Fruit fly (Drosophila melanogaster): Measurements from ENCODE around the gene CG4995.
A peak's percentile ranks its signal among the peaks of the same experiment; 100 is the strongest.

The CG4995 gene

DNA sequence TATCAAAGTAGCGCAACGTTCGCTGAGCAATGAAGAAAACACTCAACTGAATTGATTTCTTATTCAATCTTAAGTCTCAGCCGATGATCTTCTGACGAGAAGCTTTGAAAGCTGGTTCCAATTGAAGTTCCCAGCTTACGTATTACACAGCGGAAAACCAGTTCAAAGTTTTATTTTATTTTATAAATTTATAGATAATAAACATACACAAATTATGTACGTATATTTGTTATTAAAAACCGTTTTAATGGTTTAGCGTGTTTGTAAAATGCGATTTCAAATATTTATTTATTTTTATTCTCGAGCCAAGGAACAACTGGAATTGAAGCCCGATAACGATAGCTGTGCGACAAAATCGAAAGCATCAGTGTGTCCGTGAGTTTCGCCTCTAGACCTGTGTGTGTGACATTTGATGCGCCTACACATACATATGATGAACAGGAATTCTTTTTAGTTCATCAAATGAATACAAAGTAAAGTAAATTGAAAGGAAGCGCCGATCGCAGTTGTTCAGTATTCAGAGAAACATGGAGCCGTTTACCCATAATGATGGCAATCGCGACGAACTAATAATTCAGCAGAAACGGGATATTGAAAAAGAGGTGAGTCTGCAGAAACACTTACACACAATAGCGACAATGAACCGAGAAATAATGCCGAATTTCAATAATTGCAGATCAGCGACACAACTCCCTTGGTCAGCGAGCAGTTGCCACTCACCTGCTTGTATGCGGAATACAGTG, 15.6 kb upstream of the CG4995 start, which contains the start of the genes CG5390 and CG4968 (continued):
- peak; percentile 74 for TF ChIP-seq acj6 (GFP tag; optimal IDR thresholded peaks at IDR 0.05)
- TF ChIP-seq pdm3 (GFP tag; optimal IDR thresholded peaks at IDR 0.05), result no peak
- peak; percentile 63 for TF ChIP-seq Gug (GFP tag; IDR thresholded peaks at IDR 0.05)
- TF ChIP-seq Met (GFP tag; optimal IDR thresholded peaks at IDR 0.05), result peak; percentile 76
- peak; percentile 70 for TF ChIP-seq CG34406 (GFP tag; optimal IDR thresholded peaks at IDR 0.05)
- TF ChIP-seq CG9139 (GFP tag; optimal IDR thresholded peaks at IDR 0.05), result peak; percentile 26
- TF ChIP-seq salr (GFP tag; optimal IDR thresholded peaks at IDR 0.05), result peak; percentile 7 to 53
- TF ChIP-seq lz (GFP tag; optimal IDR thresholded peaks at IDR 0.05), result peak; percentile 61
- TF ChIP-seq CG3919 (GFP tag; optimal IDR thresholded peaks at IDR 0.05), result no peak
- peak; percentile 62 for TF ChIP-seq Sox14 (GFP tag; optimal IDR thresholded peaks at IDR 0.05)
- TF ChIP-seq CG1621 (tag; optimal IDR thresholded peaks at IDR 0.05), result no peak
- TF ChIP-seq Hr4 (GFP tag; optimal IDR thresholded peaks at IDR 0.05), result peak; percentile 74
- TF ChIP-seq CG6792 (GFP tag; optimal IDR thresholded peaks at IDR 0.05), result peak; percentile 74
- peak; percentile 87 for TF ChIP-seq CG15336 (GFP tag; IDR thresholded peaks at IDR 0.05)
- peak; percentile 59 for TF ChIP-seq dac (GFP tag; optimal IDR thresholded peaks at IDR 0.05)
- TF ChIP-seq CG6854 (GFP tag; optimal IDR thresholded peaks at IDR 0.05), result peak; percentile 46
- TF ChIP-seq CG11762 (GFP tag; optimal IDR thresholded peaks at IDR 0.05; ENCODE audit: insufficient read depth), result peak; percentile 36
- TF ChIP-seq Sox102F (GFP tag; optimal IDR thresholded peaks at IDR 0.05), result peak; percentile 75
- TF ChIP-seq spab (GFP tag; optimal IDR thresholded peaks at IDR 0.05), result no peak
- TF ChIP-seq CG6163 (GFP tag; IDR thresholded peaks at IDR 0.05), result peak; percentile 79; the same call in 2 of the 3 replicates
- TF ChIP-seq fkh (GFP tag; optimal IDR thresholded peaks at IDR 0.05), result no peak
- TF ChIP-seq CG8119 (GFP tag; IDR thresholded peaks at IDR 0.05), result peak; percentile 74; the same call in 2 of the 3 replicates
- TF ChIP-seq Hr39 (GFP tag; optimal IDR thresholded peaks at IDR 0.05), result no peak
- no peak for TF ChIP-seq CG6276 (GFP tag; optimal IDR thresholded peaks at IDR 0.05)
- no peak for TF ChIP-seq CG4318 (GFP tag; optimal IDR thresholded peaks at IDR 0.05)
- TF ChIP-seq Hr38 (GFP tag; optimal IDR thresholded peaks at IDR 0.05), result no peak
- no peak for TF ChIP-seq svp (GFP tag)
- TF ChIP-seq cyc (GFP tag; optimal IDR thresholded peaks at IDR 0.05), result peak; percentile 55
- no peak for TF ChIP-seq CG32006 (GFP tag; optimal IDR thresholded peaks at IDR 0.05)
- TF ChIP-seq Ets21C (GFP tag; optimal IDR thresholded peaks at IDR 0.05), result peak; percentile 22
- peak; percentile 77 for TF ChIP-seq Ets96B (tag; optimal IDR thresholded peaks at IDR 0.05)
- peak; percentile 78 for TF ChIP-seq achi (GFP tag; optimal IDR thresholded peaks at IDR 0.05)
- peak; percentile 80 for TF ChIP-seq CG10631 (GFP tag; optimal IDR thresholded peaks at IDR 0.05)
- TF ChIP-seq topi (GFP tag; optimal IDR thresholded peaks at IDR 0.05), result peak; percentile 66
- TF ChIP-seq Eip75B (GFP tag; optimal IDR thresholded peaks at IDR 0.05), result peak; percentile 58
- TF ChIP-seq CG10669 (GFP tag; optimal IDR thresholded peaks at IDR 0.05), result no peak
- peak; percentile 70 for TF ChIP-seq vri (GFP tag; optimal IDR thresholded peaks at IDR 0.05)

DNA sequence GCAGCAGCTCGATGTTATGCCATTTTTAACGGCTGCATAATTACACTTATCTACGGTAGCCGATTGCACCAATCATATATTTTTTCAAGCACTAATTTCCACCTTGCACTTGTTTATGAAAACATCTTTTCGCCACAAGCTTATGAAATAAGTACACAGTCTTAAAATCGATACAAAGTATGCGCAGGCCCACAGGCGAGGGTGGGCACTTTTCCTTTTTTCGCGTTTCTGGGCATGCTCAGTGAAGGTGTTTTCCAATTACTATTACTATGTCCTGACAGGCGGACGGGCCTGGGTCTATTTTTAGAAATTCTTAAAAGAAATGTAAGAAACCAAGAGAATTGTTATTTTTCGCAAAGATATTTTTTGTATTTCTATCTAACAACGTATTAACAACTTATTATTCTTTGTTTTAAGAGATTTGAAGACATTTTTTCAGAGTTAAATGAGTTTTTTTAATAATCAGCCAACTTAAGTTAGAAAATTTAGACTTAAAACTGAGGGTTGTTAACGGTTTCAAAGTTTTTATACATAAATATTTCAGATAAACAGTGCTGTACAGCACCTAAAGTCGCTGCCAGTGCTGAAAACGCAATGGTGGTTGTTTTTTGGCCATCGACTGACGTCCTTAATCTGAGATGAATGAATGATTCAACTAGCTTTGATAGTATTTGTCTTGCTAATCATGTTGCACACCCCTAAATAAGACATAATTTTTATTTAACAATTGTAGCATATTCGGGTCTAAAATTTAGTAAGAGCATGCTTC, 11.5 kb upstream of the CG4995 start, which contains the start of gene Cdk5alpha:
TSS of gene Cdk5alpha (minus strand) at position 343 of the 769 bp plus-strand sequence.
- TF ChIP-seq esn (GFP tag; optimal IDR thresholded peaks at IDR 0.05) (peak; percentile 3), topi (GFP tag; optimal IDR thresholded peaks at IDR 0.05) (peak; percentile 1), CG6808 (GFP tag; optimal IDR thresholded peaks at IDR 0.05) (no peak)

Data from whole organism, prepupa.